Worm (Caenorhabditis elegans) whole organism, L1 larva: ENCODE measurements around the gene Y69A2AR.32.

Experiments
- C04F5.9 ChIP-seq: sonication (generic microtip); optimal IDR thresholded peaks from 2 replicates; lab custom pipeline; 2016; ENCODE audit warnings: missing genetic modification characterization, missing compliant biosample characterization
- C16A3.4 ChIP-seq: fragments of 150-350 bp; optimal IDR thresholded peaks from 2 replicates; lab custom pipeline; 2014; ENCODE audit warnings: missing biosample characterization, missing genetic modification characterization
- F16B12.6 ChIP-seq: fragments of 150-350 bp; optimal IDR thresholded peaks from 2 replicates; lab custom pipeline; 2014; ENCODE audit warnings: missing biosample characterization, missing genetic modification characterization
- Y116A8C.19 ChIP-seq: sonication (generic microtip); optimal IDR thresholded peaks from 2 replicates; lab custom pipeline; 2016; ENCODE audit warnings: missing compliant biosample characterization, missing genetic modification characterization, borderline replicate concordance
- ama-1 ChIP-seq: fragments of 150-350 bp; optimal IDR thresholded peaks from 2 replicates; lab custom pipeline; 2014
- blmp-1 ChIP-seq: fragments of 150-350 bp; optimal IDR thresholded peaks from 2 replicates; lab custom pipeline; 2014; ENCODE audit warnings: missing biosample characterization, missing genetic modification characterization
- ceh-63 ChIP-seq: fragments of 200-800 bp; sonication (Bioruptor generic); optimal IDR thresholded peaks from 2 replicates; lab custom pipeline; 2018; ENCODE audit warnings: mild to moderate bottlenecking, missing genetic modification characterization, missing compliant biosample characterization
- ceh-8 ChIP-seq: fragments of 200-800 bp; sonication (Bioruptor generic); optimal IDR thresholded peaks from 2 replicates; lab custom pipeline; 2018; ENCODE audit warnings: mild to moderate bottlenecking, missing genetic modification characterization, moderate library complexity, missing compliant biosample characterization
- ceh-82 ChIP-seq, 3 experiments: fragments of 150-350 bp in 1 of 3; sonication (generic microtip) in 2 of 3; optimal IDR thresholded peaks; 2 replicates each; lab custom pipeline; 2014 to 2017; ENCODE audit warnings: missing biosample characterization in 3 of 3, missing genetic modification characterization in 3 of 3
- ceh-88 ChIP-seq: fragments of 200-800 bp; sonication (Bioruptor generic); IDR thresholded peaks from 2 replicates; pipeline ENCODE4 v1.3.6; 2022; ENCODE audit warnings: missing genetic modification characterization, missing compliant biosample characterization
- ces-1 ChIP-seq: fragments of 150-350 bp; optimal IDR thresholded peaks from 2 replicates; lab custom pipeline; 2014; ENCODE audit warnings: missing biosample characterization, missing genetic modification reagents, missing genetic modification characterization
- dsc-1 ChIP-seq: sonication (generic microtip); optimal IDR thresholded peaks from 2 replicates; lab custom pipeline; 2016; ENCODE audit warnings: mild to moderate bottlenecking, missing genetic modification characterization, missing compliant biosample characterization
- egl-13 ChIP-seq: sonication (generic microtip); optimal IDR thresholded peaks from 2 replicates; lab custom pipeline; 2016; ENCODE audit warnings: missing genotype, missing genetic modification reagents, missing genetic modification characterization, missing compliant biosample characterization
- fkh-10 ChIP-seq: sonication (generic microtip); optimal IDR thresholded peaks from 2 replicates; lab custom pipeline; 2017; ENCODE audit warnings: missing biosample characterization, missing genetic modification reagents, missing genetic modification characterization
- fkh-4 ChIP-seq: sonication (generic microtip); optimal IDR thresholded peaks from 2 replicates; lab custom pipeline; 2016; ENCODE audit warnings: missing compliant biosample characterization, missing genetic modification characterization, borderline replicate concordance
- fkh-8 ChIP-seq: sonication (generic microtip); optimal IDR thresholded peaks from 2 replicates; lab custom pipeline; 2016; ENCODE audit warnings: mild to moderate bottlenecking, missing genetic modification characterization, missing compliant biosample characterization
- hlh-4 ChIP-seq: sonication (generic microtip); optimal IDR thresholded peaks from 2 replicates; lab custom pipeline; 2016; ENCODE audit warnings: mild to moderate bottlenecking, missing genetic modification characterization, missing compliant biosample characterization
- hpl-2 ChIP-seq: fragments of 150-350 bp; optimal IDR thresholded peaks from 2 replicates; lab custom pipeline; 2014; ENCODE audit warnings: missing biosample characterization, missing genetic modification reagents, missing genetic modification characterization
- irx-1 ChIP-seq: sonication (generic microtip); optimal IDR thresholded peaks from 2 replicates; lab custom pipeline; 2016; ENCODE audit warnings: missing genetic modification characterization, missing compliant biosample characterization
- lin-14 ChIP-seq: fragments of 200-800 bp; sonication (Bioruptor generic); optimal IDR thresholded peaks from 2 replicates; lab custom pipeline; 2018; ENCODE audit warnings: mild to moderate bottlenecking, missing genetic modification characterization, moderate library complexity, missing compliant biosample characterization
- lsy-2 ChIP-seq, 2 experiments: fragments of 150-350 bp; optimal IDR thresholded peaks; 2 replicates each; lab custom pipeline; 2014; ENCODE audit warnings: missing biosample characterization in 2 of 2, missing genetic modification characterization in 2 of 2
- mab-9 ChIP-seq: fragments of 200-800 bp; sonication (Bioruptor generic); IDR thresholded peaks from 2 replicates; pipeline ENCODE4 v1.3.6; 2022; ENCODE audit warnings: missing genetic modification reagents, missing genetic modification characterization, missing compliant biosample characterization
- mdl-1 ChIP-seq, 2 experiments: fragments of 150-350 bp; optimal IDR thresholded peaks; 2 replicates each; lab custom pipeline; 2014 to 2017; ENCODE audit warnings: missing biosample characterization in 2 of 2, missing genetic modification characterization in 2 of 2, inconsistent platforms in 1 of 2
- mep-1 ChIP-seq: fragments of 150-350 bp; optimal IDR thresholded peaks from 2 replicates; lab custom pipeline; 2014; ENCODE audit warnings: missing biosample characterization, missing genetic modification characterization
- nhr-11 ChIP-seq: fragments of 150-350 bp; optimal IDR thresholded peaks from 2 replicates; lab custom pipeline; 2014; ENCODE audit warnings: missing biosample characterization, missing genetic modification characterization
- nhr-19 ChIP-seq: fragments of 200-800 bp; sonication (Bioruptor generic); conservative IDR thresholded peaks from 2 replicates; pipeline ENCODE4 v1.3.6; 2022; ENCODE audit warnings: missing genetic modification characterization, missing compliant biosample characterization
- nhr-20 ChIP-seq: sonication (generic microtip); optimal IDR thresholded peaks from 2 replicates; lab custom pipeline; 2016; ENCODE audit warnings: mild to moderate bottlenecking, missing genetic modification characterization, missing compliant biosample characterization
- nhr-237 ChIP-seq: fragments of 150-350 bp; optimal IDR thresholded peaks from 2 replicates; lab custom pipeline; 2014; ENCODE audit warnings: missing biosample characterization, missing genetic modification characterization
- nhr-47 ChIP-seq: sonication (generic microtip); optimal IDR thresholded peaks from 2 replicates; lab custom pipeline; 2016; ENCODE audit warnings: mild to moderate bottlenecking, missing genetic modification characterization, moderate library complexity, missing compliant biosample characterization
- nhr-76 ChIP-seq: sonication (generic microtip); optimal IDR thresholded peaks from 2 replicates; lab custom pipeline; 2017; ENCODE audit warnings: missing biosample characterization, missing genetic modification characterization
- nhr-77 ChIP-seq: fragments of 150-350 bp; optimal IDR thresholded peaks from 2 replicates; lab custom pipeline; 2014; ENCODE audit warnings: missing biosample characterization, missing genetic modification characterization
- nhr-85 ChIP-seq: sonication (generic microtip); peaks from one replicate; lab custom pipeline; 2016; ENCODE audit warnings: missing genetic modification characterization, inconsistent platforms, missing compliant biosample characterization
- nhr-90 ChIP-seq: sonication (generic microtip); optimal IDR thresholded peaks from 2 replicates; lab custom pipeline; 2016; ENCODE audit warnings: mild to moderate bottlenecking, missing genetic modification characterization, missing compliant biosample characterization; ENCODE audit not compliant: poor library complexity
- pax-3 ChIP-seq: fragments of 200-800 bp; sonication (Bioruptor generic); optimal IDR thresholded peaks from 2 replicates; lab custom pipeline; 2018; ENCODE audit warnings: mild to moderate bottlenecking, missing genetic modification characterization, moderate library complexity, missing compliant biosample characterization
- pqm-1 ChIP-seq: sonication (generic microtip); optimal IDR thresholded peaks from 3 replicates; lab custom pipeline; 2017; ENCODE audit warnings: missing biosample characterization, missing genetic modification characterization
- rnt-1 ChIP-seq: sonication (generic microtip); optimal IDR thresholded peaks from 2 replicates; lab custom pipeline; 2016; ENCODE audit warnings: mild to moderate bottlenecking, missing genetic modification characterization, moderate library complexity, missing compliant biosample characterization
- skn-1 ChIP-seq: fragments of 150-350 bp; optimal IDR thresholded peaks from 2 replicates; lab custom pipeline; 2014; ENCODE audit warnings: missing biosample characterization, missing genetic modification characterization
- snpc-4 ChIP-seq: fragments of 150-350 bp; optimal IDR thresholded peaks from 2 replicates; lab custom pipeline; 2014; ENCODE audit warnings: missing biosample characterization, missing genetic modification characterization
- snu-23 ChIP-seq: sonication (generic microtip); optimal IDR thresholded peaks from 2 replicates; lab custom pipeline; 2016; ENCODE audit warnings: missing genetic modification characterization, missing compliant biosample characterization
- sptf-1 ChIP-seq: fragments of 150-350 bp; optimal IDR thresholded peaks from 2 replicates; lab custom pipeline; 2014; ENCODE audit warnings: missing biosample characterization, missing genetic modification characterization
- tbx-2 ChIP-seq: sonication (generic microtip); optimal IDR thresholded peaks from 2 replicates; lab custom pipeline; 2016; ENCODE audit warnings: missing genetic modification characterization, missing compliant biosample characterization
- tlp-1 ChIP-seq: fragments of 150-350 bp; optimal IDR thresholded peaks from 2 replicates; lab custom pipeline; 2014; ENCODE audit warnings: missing biosample characterization, missing genetic modification characterization
- unc-130 ChIP-seq: fragments of 150-350 bp; optimal IDR thresholded peaks from 2 replicates; lab custom pipeline; 2017; ENCODE audit warnings: missing biosample characterization, missing genetic modification characterization, inconsistent platforms
- unc-30 ChIP-seq: sonication (generic microtip); optimal IDR thresholded peaks from 2 replicates; lab custom pipeline; 2017; ENCODE audit warnings: missing biosample characterization, missing genetic modification characterization
- unc-98 ChIP-seq: fragments of 200-800 bp; sonication (Bioruptor generic); IDR thresholded peaks from 2 replicates; pipeline ENCODE4 v1.3.6; 2022; ENCODE audit warnings: missing genetic modification characterization, missing compliant biosample characterization
- vab-15 ChIP-seq: sonication (generic microtip); optimal IDR thresholded peaks from 2 replicates; lab custom pipeline; 2017; ENCODE audit warnings: missing genotype, mild to moderate bottlenecking, missing genetic modification characterization, missing compliant biosample characterization
- zag-1 ChIP-seq: fragments of 150-350 bp; optimal IDR thresholded peaks from 2 replicates; lab custom pipeline; 2014; ENCODE audit warnings: missing biosample characterization, missing genetic modification characterization
- ztf-4 ChIP-seq: fragments of 150-350 bp; optimal IDR thresholded peaks from 2 replicates; lab custom pipeline; 2014; ENCODE audit warnings: missing biosample characterization, missing genetic modification characterization

Y69A2AR.32 gene

ce11 chrIV:2573122-2573521, 37.1 kb upstream of the Y69A2AR.32 start:
- no peak for TF ChIP-seq unc-30 (tag; lab: Kevin White, UChicago)
- no peak for TF ChIP-seq tlp-1 (tag; lab: Kevin White, UChicago)
- no peak for TF ChIP-seq ces-1
- TF ChIP-seq lsy-2 (tag; optimal IDR thresholded peaks at IDR 0.05; lab: Kevin White, UChicago): no peak
- no peak for TF ChIP-seq sptf-1 (tag; lab: Kevin White, UChicago)
- no peak for TF ChIP-seq Y116A8C.19
- TF ChIP-seq ceh-88 (GFP tag; lab: Robert Waterston, UW): no peak
- TF ChIP-seq C16A3.4 (tag; lab: Kevin White, UChicago): no peak
- TF ChIP-seq mep-1 (tag; lab: Kevin White, UChicago): no peak
- TF ChIP-seq tbx-2 (tag; lab: Kevin White, UChicago): no peak
- no peak for TF ChIP-seq nhr-90
- TF ChIP-seq, all 84 proteins: peak for 0

ce11 chrIV:2581483-2581882, 28.8 kb upstream of the Y69A2AR.32 start, which contains the start of gene nhr-242:
Gene nhr-242, minus strand, starts transcription at chrIV:2581583.
- no peak for TF ChIP-seq mep-1 (tag; lab: Kevin White, UChicago)
- TF ChIP-seq fkh-8 (tag; lab: Kevin White, UChicago): no peak
- no peak for TF ChIP-seq snu-23 (GFP tag; lab: Kevin White, UChicago)
- no peak for TF ChIP-seq vab-15 (tag; lab: Kevin White, UChicago)
- no peak for TF ChIP-seq nhr-90

- TF ChIP-seq lin-14 (GFP tag; lab: Kevin White, UChicago) (no peak), nhr-19 (no peak), hlh-4 (no peak), nhr-77 (tag; lab: Kevin White, UChicago) (no peak), nhr-76 (tag; lab: Kevin White, UChicago) (no peak), unc-130 (tag; lab: Kevin White, UChicago) (no peak), nhr-11 (tag; lab: Kevin White, UChicago) (no peak), lsy-2 (tag; optimal IDR thresholded peaks at IDR 0.05; lab: Kevin White, UChicago) (no peak), mab-9 (GFP tag; lab: Robert Waterston, UW) (no peak), nhr-20 (tag; lab: Kevin White, UChicago) (no peak), C04F5.9 (tag; lab: Kevin White, UChicago) (no peak)
Observed at ce11 chrIV:2597417-2597816, 12.8 kb upstream of the Y69A2AR.32 start, which contains the start of gene Y69A2AR.47. Gene Y69A2AR.47, plus strand, starts transcription at chrIV:2597717.

- TF ChIP-seq nhr-20 (tag; lab: Kevin White, UChicago) (peak; percentile 86), fkh-10 (GFP tag; lab: Kevin White, UChicago) (peak; percentile 17), rnt-1 (tag; lab: Kevin White, UChicago) (peak; percentile 90), hpl-2 (peak; percentile 36), ceh-82 (tag; optimal IDR thresholded peaks at IDR 0.05; lab: Kevin White, UChicago) (peak; percentile 51 to 80 (median 68)), pqm-1 (tag; lab: Kevin White, UChicago) (no peak), nhr-47 (peak; percentile 88), Y116A8C.19 (no peak), zag-1 (tag; lab: Kevin White, UChicago) (peak; percentile 9), unc-98 (no peak), pax-3 (peak; percentile 53), lsy-2 (tag; optimal IDR thresholded peaks at IDR 0.05; lab: Kevin White, UChicago) (peak; percentile 84 to 89), blmp-1 (peak; percentile 55), ceh-8 (no peak), snpc-4 (tag; lab: Kevin White, UChicago) (peak; percentile 23), ces-1 (no peak), ceh-63 (GFP tag; lab: Kevin White, UChicago) (no peak), nhr-85 (peak; percentile 84), egl-13 (peak; percentile 59), lin-14 (GFP tag; lab: Kevin White, UChicago) (peak; percentile 95), fkh-4 (no peak), ztf-4 (tag; lab: Kevin White, UChicago) (peak; percentile 75), nhr-237 (tag; lab: Kevin White, UChicago) (peak; percentile 4), vab-15 (tag; lab: Kevin White, UChicago) (no peak), skn-1 (tag; lab: Kevin White, UChicago) (peak; percentile 81), mdl-1 (tag; optimal IDR thresholded peaks at IDR 0.05; lab: Kevin White, UChicago) (peak in 1 of 2 experiments; percentile 93), dsc-1 (tag; lab: Kevin White, UChicago) (peak; percentile 62), irx-1 (peak; percentile 73), nhr-90 (peak; percentile 76), F16B12.6 (tag; lab: Kevin White, UChicago) (peak; percentile 39), ama-1 (peak; percentile 83)
Observed at ce11 chrIV:2599634-2600033, 10.6 kb upstream of the Y69A2AR.32 start.
